Worm (Caenorhabditis elegans) whole organism, L4/young adult: ENCODE measurements around the gene cbp-3.

ENCODE experiments used
- W03F9.2 ChIP-seq: fragments of 150-350 bp; optimal IDR thresholded peaks from 2 replicates; lab custom pipeline; 2014; ENCODE audit warnings: missing biosample characterization, missing genetic modification characterization
- dao-5 ChIP-seq: sonication (generic microtip); optimal IDR thresholded peaks from 2 replicates; lab custom pipeline; 2016; ENCODE audit warnings: missing genotype, missing genetic modification characterization, moderate library complexity, missing compliant biosample characterization
- him-1 ChIP-seq: sonication (generic microtip); optimal IDR thresholded peaks from 2 replicates; lab custom pipeline; 2016; ENCODE audit warnings: missing genotype, missing genetic modification reagents, missing genetic modification characterization, missing compliant biosample characterization

DNA sequence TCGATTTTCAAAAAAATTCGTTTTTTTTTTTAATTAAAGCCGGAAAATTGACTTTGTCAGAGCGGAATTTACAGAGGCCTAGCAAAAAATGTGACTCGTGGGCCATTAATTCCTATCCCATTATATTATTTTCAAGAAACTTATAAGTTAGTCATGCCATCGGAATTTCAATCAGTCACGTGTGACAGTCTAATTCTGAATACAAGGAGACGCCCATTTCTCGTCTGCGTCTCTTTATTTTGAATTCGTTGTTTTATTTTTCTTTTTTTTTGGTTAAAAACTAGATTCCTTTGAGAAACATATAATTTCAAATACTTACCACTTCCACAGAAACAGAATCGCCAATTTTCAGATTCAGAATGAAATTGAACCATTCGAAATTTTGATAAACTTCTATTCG, 5.0 kb upstream of the cbp-3 start:
- no peak for TF ChIP-seq him-1 (tag; lab: Kevin White, UChicago)
- TF ChIP-seq W03F9.2 (tag; lab: Kevin White, UChicago), result no peak
- no peak for TF ChIP-seq dao-5 (tag; lab: Kevin White, UChicago)
